Worm (Caenorhabditis elegans) whole organism, late embryonic: Measurements from ENCODE around the gene mrpl-11.

Experiments used
- C38D4.7 ChIP-seq: fragments of 200-800 bp; sonication (Bioruptor generic); optimal IDR thresholded peaks from 2 replicates; lab custom pipeline; 2018; ENCODE audit warnings: mild to moderate bottlenecking, missing genetic modification characterization, moderate library complexity, missing compliant biosample characterization
- ama-1 ChIP-seq: fragments of 150-350 bp; optimal IDR thresholded peaks from 2 replicates; lab custom pipeline; 2014
- fkh-10 ChIP-seq: fragments of 150-350 bp; optimal IDR thresholded peaks from 2 replicates; lab custom pipeline; 2014; ENCODE audit warnings: missing biosample characterization, missing genetic modification reagents, missing genetic modification characterization
- hlh-6 ChIP-seq: sonication (generic microtip); optimal IDR thresholded peaks from 2 replicates; lab custom pipeline; 2016; ENCODE audit warnings: missing genotype, missing genetic modification characterization, missing compliant biosample characterization
- sdc-2 ChIP-seq: sonication (generic microtip); optimal IDR thresholded peaks from 2 replicates; lab custom pipeline; 2016; ENCODE audit warnings: missing genotype, missing genetic modification characterization, missing compliant biosample characterization

ce11 chrIII:8689143-8689542 lies 28.3 kb upstream of the mrpl-11 start:
- TF ChIP-seq hlh-6 (tag; lab: Kevin White, UChicago) (no peak), C38D4.7 (GFP tag; lab: Kevin White, UChicago) (no peak), sdc-2 (tag; lab: Kevin White, UChicago) (no peak), ama-1 (lab: Kevin White, UChicago) (no peak), fkh-10 (GFP tag; lab: Kevin White, UChicago) (no peak)
